Fruit fly (Drosophila melanogaster): ENCODE data around the gene CG9215.

CG9215 gene

DNA sequence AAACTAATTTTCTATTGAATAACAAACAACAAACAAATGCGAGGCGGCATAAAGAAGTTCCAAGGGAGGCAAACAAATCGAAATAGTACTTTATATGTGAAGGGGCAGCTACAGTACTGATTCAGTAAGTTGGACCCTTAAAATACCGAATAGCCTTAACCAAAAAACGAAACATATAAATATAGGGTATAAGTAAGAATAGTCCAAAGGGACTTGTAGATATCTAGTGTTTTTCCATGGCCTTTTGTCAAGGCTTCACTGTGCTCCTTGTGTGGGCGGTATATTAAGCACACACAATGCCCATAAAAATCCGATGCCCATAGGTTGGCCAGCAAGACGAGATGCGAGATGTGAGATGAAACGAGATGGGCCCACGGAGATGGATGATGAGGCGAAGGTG is 50.6 kb downstream of the CG9215 start (continued):
- TF ChIP-seq CG14860 (GFP tag; IDR thresholded peaks at IDR 0.05; ENCODE audit: partially characterized antibody) (no peak), CG6791 (GFP tag; IDR thresholded peaks at IDR 0.05; ENCODE audit: partially characterized antibody) (no peak), cwo (GFP tag; optimal IDR thresholded peaks at IDR 0.05) (peak; percentile 27), CG10209 (GFP tag; optimal IDR thresholded peaks at IDR 0.05) (no peak), CG12104 (GFP tag; optimal IDR thresholded peaks at IDR 0.05) (no peak), tll (GFP tag; optimal IDR thresholded peaks at IDR 0.05) (no peak), lmd (GFP tag; IDR thresholded peaks at IDR 0.05) (peak; percentile 62), CG10267 (tag; optimal IDR thresholded peaks at IDR 0.05) (no peak), CG4820 (GFP tag; optimal IDR thresholded peaks at IDR 0.05) (peak; percentile 26), CG3847 (GFP tag; IDR thresholded peaks at IDR 0.05) (no peak), HLHmδ (GFP tag; optimal IDR thresholded peaks at IDR 0.05) (no peak), CG16779 (GFP tag; IDR thresholded peaks at IDR 0.05) (no peak), CG2120 (GFP tag; optimal IDR thresholded peaks at IDR 0.05) (peak; percentile 44), CG8924 (tag; optimal IDR thresholded peaks at IDR 0.05) (peak; percentile 9), CG4617 (GFP tag; optimal IDR thresholded peaks at IDR 0.05; ENCODE audit: borderline replicate concordance) (no peak), CG2202 (tag; optimal IDR thresholded peaks at IDR 0.05) (no peak), Bteb2 (GFP tag; optimal IDR thresholded peaks at IDR 0.05) (no peak), ssp (GFP tag; IDR thresholded peaks at IDR 0.05) (peak; percentile 39; the same call in 1 of the 2 replicates), CG3838 (GFP tag; optimal IDR thresholded peaks at IDR 0.05) (no peak), tx (GFP tag; optimal IDR thresholded peaks at IDR 0.05) (no peak), toy (GFP tag; IDR thresholded peaks at IDR 0.05) (no peak), cad (GFP tag; optimal IDR thresholded peaks at IDR 0.05) (no peak), sug (tag; optimal IDR thresholded peaks at IDR 0.05) (no peak), CG31224 (GFP tag; IDR thresholded peaks at IDR 0.05) (no peak), CG31441 (GFP tag; IDR thresholded peaks at IDR 0.05) (peak; percentile 34; the same call in 1 of the 2 replicates), eve (GFP tag; optimal IDR thresholded peaks at IDR 0.05) (no peak), onecut (GFP tag; IDR thresholded peaks at IDR 0.05) (peak; percentile 52), Lhr (GFP tag; optimal IDR thresholded peaks at IDR 0.05) (no peak), luna (GFP tag; optimal IDR thresholded peaks at IDR 0.05) (no peak), trh (GFP tag; optimal IDR thresholded peaks at IDR 0.05) (no peak), en (GFP tag; optimal IDR thresholded peaks at IDR 0.05) (no peak), CG17328 (GFP tag; IDR thresholded peaks at IDR 0.05) (no peak), CG10565 (GFP tag; optimal IDR thresholded peaks at IDR 0.05) (no peak), unc-4 (GFP tag; IDR thresholded peaks at IDR 0.05; ENCODE audit: partially characterized antibody) (no peak), sisA (GFP tag; IDR thresholded peaks at IDR 0.05) (peak; percentile 59; the same call in 1 of the 2 replicates), CG9797 (GFP tag; optimal IDR thresholded peaks at IDR 0.05) (no peak), fd64A (GFP tag; optimal IDR thresholded peaks at IDR 0.05) (no peak), sim (GFP tag; IDR thresholded peaks at IDR 0.05) (peak; percentile 59; the same call in 1 of the 2 replicates), vnd (GFP tag; IDR thresholded peaks at IDR 0.05; ENCODE audit: partially characterized antibody) (no peak), MBD-R2 (GFP tag; IDR thresholded peaks at IDR 0.05) (peak; percentile 26; the same call in 1 of the 2 replicates), seq (GFP tag; IDR thresholded peaks at IDR 0.05) (no peak), CG7928 (GFP tag; optimal IDR thresholded peaks at IDR 0.05) (no peak), bsh (GFP tag; optimal IDR thresholded peaks at IDR 0.05) (peak in 1 of 2 experiments; percentile 54), CG30403 (GFP tag; optimal IDR thresholded peaks at IDR 0.05) (peak; percentile 30), Sry-β (GFP tag; optimal IDR thresholded peaks at IDR 0.05) (no peak), fd96Cb (tag; optimal IDR thresholded peaks at IDR 0.05) (peak; percentile 24), zen2 (GFP tag; IDR thresholded peaks at IDR 0.05; ENCODE audit: partially characterized antibody) (no peak), Six4 (GFP tag; optimal IDR thresholded peaks at IDR 0.05) (no peak), Oaz (GFP tag; IDR thresholded peaks at IDR 0.05) (no peak), CG10979 (tag; optimal IDR thresholded peaks at IDR 0.05) (peak; percentile 25), br (optimal IDR thresholded peaks at IDR 0.05) (no peak)

Measured in whole organism, embryonic.